Worm (Caenorhabditis elegans) whole organism, L4 larva: ENCODE results near the gene Y22D7AL.16.

ENCODE experiments used
- ZK337.2 ChIP-seq: fragments of 200-800 bp; sonication (Bioruptor generic); IDR thresholded peaks from 2 replicates; pipeline ENCODE4 v1.3.6; 2022; ENCODE audit warnings: missing genetic modification reagents, missing genetic modification characterization, missing compliant biosample characterization
- aly-2 ChIP-seq: sonication (generic microtip); optimal IDR thresholded peaks from 2 replicates; lab custom pipeline; 2018; ENCODE audit warnings: missing biosample characterization, missing genetic modification characterization
- attf-4 ChIP-seq: sonication (generic microtip); optimal IDR thresholded peaks from 3 replicates; lab custom pipeline; 2017; ENCODE audit warnings: missing biosample characterization, missing genetic modification characterization
- ceh-32 ChIP-seq: sonication (generic microtip); optimal IDR thresholded peaks from 2 replicates; lab custom pipeline; 2016; ENCODE audit warnings: mild to moderate bottlenecking, missing genetic modification characterization, missing compliant biosample characterization; ENCODE audit not compliant: poor library complexity
- ces-1 ChIP-seq: fragments of 150-350 bp; sonication (generic microtip); optimal IDR thresholded peaks from 4 replicates; lab custom pipeline; 2014; ENCODE audit warnings: missing biosample characterization, missing genetic modification reagents, missing genetic modification characterization
- cey-2 ChIP-seq: sonication (generic microtip); optimal IDR thresholded peaks from 3 replicates; lab custom pipeline; 2017; ENCODE audit warnings: missing genetic modification characterization, mild to moderate bottlenecking, missing compliant biosample characterization, antibody characterized with exemption, borderline replicate concordance; ENCODE audit not compliant: insufficient read depth
- egl-27 ChIP-seq: sonication (generic microtip); optimal IDR thresholded peaks from 3 replicates; lab custom pipeline; 2017; ENCODE audit warnings: missing biosample characterization, missing genetic modification reagents, missing genetic modification characterization
- lsy-2 ChIP-seq, 2 experiments: fragments of 150-350 bp in 1 of 2; sonication (generic microtip) in 1 of 2; optimal IDR thresholded peaks; 2 replicates each; lab custom pipeline; 2014 to 2017; ENCODE audit warnings: missing biosample characterization in 2 of 2, missing genetic modification characterization in 2 of 2
- madf-5 ChIP-seq, 2 experiments: fragments of 200-800 bp; sonication (Bioruptor generic); IDR thresholded peaks; 2 replicates each; pipeline ENCODE4 v1.3.6; 2022; ENCODE audit warnings: missing compliant biosample characterization in 2 of 2, missing genetic modification characterization in 2 of 2
- nhr-28 ChIP-seq: fragments of 150-350 bp; optimal IDR thresholded peaks from 2 replicates; lab custom pipeline; 2014; ENCODE audit warnings: missing biosample characterization, missing genetic modification characterization
- nhr-41 ChIP-seq: fragments of 200-800 bp; sonication (Bioruptor generic); IDR thresholded peaks from 2 replicates; pipeline ENCODE4 v1.3.6; 2022; ENCODE audit warnings: missing genetic modification reagents, missing genetic modification characterization, missing compliant biosample characterization
- nhr-76 ChIP-seq: fragments of 150-350 bp; optimal IDR thresholded peaks from 2 replicates; lab custom pipeline; 2014; ENCODE audit warnings: missing biosample characterization, missing genetic modification characterization
- sdz-12 ChIP-seq: fragments of 200-800 bp; sonication (Bioruptor generic); optimal IDR thresholded peaks from 2 replicates; lab custom pipeline; 2018; ENCODE audit warnings: mild to moderate bottlenecking, missing genetic modification characterization, missing compliant biosample characterization

DNA sequence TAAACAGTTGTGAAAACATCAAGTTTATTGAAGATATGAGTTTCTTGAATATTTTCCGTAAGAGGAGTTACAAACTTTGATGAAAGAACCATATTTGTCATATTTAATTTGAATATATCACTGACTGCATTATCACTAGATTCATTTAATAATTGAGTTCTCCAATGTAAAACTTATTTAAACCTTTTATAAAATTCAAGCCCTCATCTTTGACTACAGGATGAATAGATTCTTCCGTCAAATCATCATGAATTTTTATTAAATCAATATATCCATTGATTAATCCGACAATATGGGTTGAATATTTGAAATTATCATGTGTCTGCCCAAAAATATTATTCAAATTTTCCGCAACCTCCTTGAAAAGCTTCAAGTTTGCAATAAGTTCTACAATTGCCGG, 23.0 kb upstream of the Y22D7AL.16 start, which contains the start of gene Y22D7AR.7:
- no peak for TF ChIP-seq ZK337.2 (GFP tag; lab: Robert Waterston, UW)
- TF ChIP-seq attf-4 (tag; lab: Kevin White, UChicago) = no peak
- no peak for TF ChIP-seq cey-2 (tag; lab: Kevin White, UChicago)
- TF ChIP-seq ceh-32 (tag; lab: Kevin White, UChicago) = no peak
- no peak for TF ChIP-seq egl-27
- no peak for TF ChIP-seq nhr-76 (tag; lab: Kevin White, UChicago)
- TF ChIP-seq madf-5 (GFP tag; IDR thresholded peaks at IDR 0.05; lab: Robert Waterston, UW) = no peak
- no peak for TF ChIP-seq lsy-2 (tag; optimal IDR thresholded peaks at IDR 0.05; lab: Kevin White, UChicago)
- no peak for TF ChIP-seq ces-1 (GFP tag; lab: Kevin White, UChicago)
- no peak for TF ChIP-seq nhr-41 (GFP tag; lab: Robert Waterston, UW)
- no peak for TF ChIP-seq nhr-28
- no peak for TF ChIP-seq sdz-12
- TF ChIP-seq aly-2 (tag; lab: Kevin White, UChicago) = no peak
